Worm (Caenorhabditis elegans): Measurements from ENCODE around the gene twk-17.

- TF ChIP-seq unc-62 (GFP tag; optimal IDR thresholded peaks at IDR 0.05) = no peak
- TF ChIP-seq egl-27 (tag; optimal IDR thresholded peaks at IDR 0.05) = no peak
- TF ChIP-seq elt-3 (tag; optimal IDR thresholded peaks at IDR 0.05) = no peak
- TF ChIP-seq ztf-4 (tag; optimal IDR thresholded peaks at IDR 0.05) = no peak
- TF ChIP-seq lin-39 (tag; optimal IDR thresholded peaks at IDR 0.05) = no peak
- TF ChIP-seq dpl-1 (GFP tag; optimal IDR thresholded peaks at IDR 0.05) = no peak
- TF ChIP-seq egl-13 (tag; optimal IDR thresholded peaks at IDR 0.05) = no peak
- TF ChIP-seq ztf-11 (tag; optimal IDR thresholded peaks at IDR 0.05) = no peak
- no peak for TF ChIP-seq nhr-237 (tag; optimal IDR thresholded peaks at IDR 0.05)
Measured at ce11 chrX:7645313-7645712, 37.4 kb upstream of the twk-17 start, which contains the start of gene F26A10.2.
